Fruit fly (Drosophila melanogaster) whole organism, embryonic: Measurements from ENCODE around the gene Gcn5.

ENCODE experiments used
- B-H2 ChIP-seq: fragments of 200-800 bp; sonication (Bioruptor generic); optimal IDR thresholded peaks from 2 replicates; lab custom pipeline; 2018; ENCODE audit warnings: missing biosample characterization, mild to moderate bottlenecking, missing genetic modification characterization
- Bgb ChIP-seq: fragments of 200-800 bp; sonication (Bioruptor generic); IDR thresholded peaks from 2 replicates; pipeline ENCODE4 v1.3.6; 2022; ENCODE audit warnings: missing biosample characterization, missing genetic modification characterization; ENCODE audit not compliant: partially characterized antibody
- CG10543 ChIP-seq: fragments of 200-800 bp; sonication (Bioruptor generic); optimal IDR thresholded peaks from 3 replicates; lab custom pipeline; 2017; ENCODE audit warnings: missing biosample characterization, mild to moderate bottlenecking, missing genetic modification characterization, moderate library complexity
- CG11723 ChIP-seq: fragments of 200-800 bp; sonication (Bioruptor generic); optimal IDR thresholded peaks from 2 replicates; lab custom pipeline; 2017; ENCODE audit warnings: missing biosample characterization, mild to moderate bottlenecking, missing genetic modification characterization
- CG12155 ChIP-seq: fragments of 200-800 bp; sonication (Bioruptor generic); optimal IDR thresholded peaks from 3 replicates; lab custom pipeline; 2016; ENCODE audit warnings: missing biosample characterization, missing genetic modification characterization
- CG13123 ChIP-seq: fragments of 200-800 bp; sonication (Bioruptor generic); optimal IDR thresholded peaks from 2 replicates; lab custom pipeline; 2016; ENCODE audit warnings: missing biosample characterization, missing genetic modification characterization
- CG13296 ChIP-seq: fragments of 200-800 bp; sonication (Bioruptor generic); optimal IDR thresholded peaks from 3 replicates; lab custom pipeline; 2018; ENCODE audit warnings: missing biosample characterization, mild to moderate bottlenecking, missing genetic modification characterization
- CG14710 ChIP-seq: fragments of 200-800 bp; sonication (Bioruptor generic); optimal IDR thresholded peaks from 3 replicates; lab custom pipeline; 2019; ENCODE audit warnings: missing biosample characterization, mild to moderate bottlenecking, missing genetic modification characterization, moderate library complexity
- CG14860 ChIP-seq: fragments of 200-800 bp; sonication (Bioruptor generic); IDR thresholded peaks from 3 replicates; pipeline ENCODE4 v1.3.6; 2022; ENCODE audit warnings: missing biosample characterization, missing genetic modification characterization; ENCODE audit not compliant: partially characterized antibody
- CG15696 ChIP-seq: fragments of 200-800 bp; sonication (Bioruptor generic); optimal IDR thresholded peaks from 2 replicates; lab custom pipeline; 2019; ENCODE audit warnings: missing biosample characterization, mild to moderate bottlenecking, missing genetic modification characterization, moderate library complexity
- CG17186 ChIP-seq: fragments of 200-800 bp; sonication (Bioruptor generic); optimal IDR thresholded peaks from 3 replicates; lab custom pipeline; 2017; ENCODE audit warnings: missing biosample characterization, missing genetic modification reagents, missing genetic modification characterization
- CG17328 ChIP-seq: fragments of 200-800 bp; sonication (Bioruptor generic); IDR thresholded peaks from 2 replicates; pipeline ENCODE4 v1.3.6; 2022; ENCODE audit warnings: missing biosample characterization, missing genetic modification characterization
- CG2129 ChIP-seq: fragments of 200-800 bp; sonication (Bioruptor generic); IDR thresholded peaks from 2 replicates; pipeline ENCODE4 v1.3.6; 2022; ENCODE audit warnings: missing biosample characterization, missing genetic modification characterization; ENCODE audit not compliant: partially characterized antibody
- CG30403 ChIP-seq: fragments of 200-800 bp; sonication (Bioruptor generic); optimal IDR thresholded peaks from 3 replicates; lab custom pipeline; 2016; ENCODE audit warnings: missing biosample characterization, missing genetic modification characterization
- CG31441 ChIP-seq: fragments of 200-800 bp; sonication (Bioruptor generic); IDR thresholded peaks from 2 replicates; pipeline ENCODE4 v1.3.6; 2022; ENCODE audit warnings: missing biosample characterization, missing genetic modification characterization
- CG3726 ChIP-seq: fragments of 200-800 bp; sonication (Bioruptor generic); IDR thresholded peaks from 3 replicates; pipeline ENCODE4, ENCODE4 v1.3.6; 2022; ENCODE audit warnings: missing biosample characterization, missing genetic modification characterization
- CG7745 ChIP-seq: fragments of 200-800 bp; sonication (Bioruptor generic); optimal IDR thresholded peaks from 2 replicates; lab custom pipeline; 2018; ENCODE audit warnings: missing biosample characterization, mild to moderate bottlenecking, missing genetic modification characterization, moderate library complexity
- CG9215 ChIP-seq: fragments of 200-800 bp; sonication (Bioruptor generic); IDR thresholded peaks from 2 replicates; pipeline ENCODE4 v1.3.6; 2022; ENCODE audit warnings: missing biosample characterization, missing genetic modification characterization
- CG9876 ChIP-seq: fragments of 200-800 bp; sonication (Bioruptor generic); optimal IDR thresholded peaks from 2 replicates; lab custom pipeline; 2016; ENCODE audit warnings: missing biosample characterization, missing genetic modification characterization
- D ChIP-seq, 2 experiments: fragments of 200-800 bp in 1 of 2; fragments of >200 bp in 1 of 2; sonication (Bioruptor generic) in 1 of 2; optimal IDR thresholded peaks; 2 replicates in 1 of 2; 3 replicates in 1 of 2; lab custom pipeline; 2017; ENCODE audit warnings: mild to moderate bottlenecking in 1 of 2, missing biosample characterization in 1 of 2, missing genetic modification characterization in 1 of 2, missing genetic modification reagents in 1 of 2
- D19A ChIP-seq: fragments of 200-800 bp; optimal IDR thresholded peaks from 3 replicates; lab custom pipeline; 2019; ENCODE audit warnings: missing biosample characterization, mild to moderate bottlenecking, missing genetic modification characterization, moderate library complexity
- Dad ChIP-seq: fragments of 200-800 bp; sonication (Bioruptor generic); optimal IDR thresholded peaks from 3 replicates; lab custom pipeline; 2016; ENCODE audit warnings: missing biosample characterization, missing genetic modification characterization
- Dip3 ChIP-seq: fragments of 200-800 bp; sonication (Bioruptor generic); optimal IDR thresholded peaks from 3 replicates; lab custom pipeline; 2016; ENCODE audit warnings: missing biosample characterization, missing genetic modification characterization
- HLH3B ChIP-seq: fragments of 200-800 bp; sonication (Bioruptor generic); IDR thresholded peaks from 2 replicates; pipeline ENCODE4 v1.3.6; 2022; ENCODE audit warnings: missing biosample characterization, missing genetic modification characterization
- Med ChIP-seq: fragments of 200-800 bp; sonication (Bioruptor generic); peaks from one replicate; lab custom pipeline; 2016; ENCODE audit warnings: missing biosample characterization, missing genetic modification characterization, mild to moderate bottlenecking, inconsistent platforms, moderate library complexity
- NFAT ChIP-seq: fragments of 200-800 bp; sonication (Bioruptor generic); IDR thresholded peaks from 2 replicates; pipeline ENCODE4 v1.3.6; 2022; ENCODE audit warnings: missing biosample characterization, missing genetic modification characterization
- Pdp1 ChIP-seq, 2 experiments: fragments of 200-800 bp; sonication (Bioruptor generic); optimal IDR thresholded peaks; 3 replicates each; lab custom pipeline; 2016; ENCODE audit warnings: missing biosample characterization in 2 of 2, missing genetic modification characterization in 2 of 2, mild to moderate bottlenecking in 1 of 2, moderate library complexity in 1 of 2
- Scr ChIP-seq: fragments of 200-800 bp; sonication (Bioruptor generic); IDR thresholded peaks from 2 replicates; pipeline ENCODE4 v1.3.6; 2022; ENCODE audit warnings: missing biosample characterization, missing genetic modification characterization; ENCODE audit not compliant: partially characterized antibody
- Six4 ChIP-seq: fragments of 200-800 bp; sonication (Bioruptor generic); optimal IDR thresholded peaks from 2 replicates; lab custom pipeline; 2016; ENCODE audit warnings: missing biosample characterization, missing genetic modification characterization
- Vsx1 ChIP-seq: fragments of 200-800 bp; sonication (Bioruptor generic); optimal IDR thresholded peaks from 2 replicates; lab custom pipeline; 2017; ENCODE audit warnings: missing biosample characterization, mild to moderate bottlenecking, missing genetic modification characterization, missing genetic modification reagents
- abd-A ChIP-seq: fragments of 200-800 bp; sonication (Bioruptor generic); optimal IDR thresholded peaks from 3 replicates; lab custom pipeline; 2019; ENCODE audit warnings: missing biosample characterization, mild to moderate bottlenecking, missing genetic modification characterization, moderate library complexity
- bab2 ChIP-seq: fragments of 200-800 bp; sonication (Bioruptor generic); optimal IDR thresholded peaks from 2 replicates; lab custom pipeline; 2016; ENCODE audit warnings: missing biosample characterization, missing genetic modification characterization
- bowl ChIP-seq: fragments of 200-800 bp; sonication (Bioruptor generic); IDR thresholded peaks from 2 replicates; pipeline ENCODE4 v1.3.6; 2022; ENCODE audit warnings: missing biosample characterization, missing genetic modification characterization
- cato ChIP-seq: fragments of 200-800 bp; sonication (Bioruptor generic); optimal IDR thresholded peaks from 2 replicates; lab custom pipeline; 2016; ENCODE audit warnings: missing biosample characterization, missing genetic modification characterization, borderline replicate concordance
- fd64A ChIP-seq: fragments of 200-800 bp; sonication (Bioruptor generic); optimal IDR thresholded peaks from 3 replicates; lab custom pipeline; 2018; ENCODE audit warnings: missing biosample characterization, mild to moderate bottlenecking, missing genetic modification characterization
- grau ChIP-seq: fragments of 200-800 bp; optimal IDR thresholded peaks from 3 replicates; lab custom pipeline; 2019; ENCODE audit warnings: missing biosample characterization, mild to moderate bottlenecking, missing genetic modification characterization, moderate library complexity
- ind ChIP-seq: fragments of 200-800 bp; sonication (Bioruptor generic); optimal IDR thresholded peaks from 3 replicates; lab custom pipeline; 2016; ENCODE audit warnings: missing biosample characterization, missing genetic modification characterization
- mirr ChIP-seq: fragments of 200-800 bp; sonication (Bioruptor generic); optimal IDR thresholded peaks from 3 replicates; lab custom pipeline; 2018; ENCODE audit warnings: missing biosample characterization, mild to moderate bottlenecking, missing genetic modification characterization
- mld ChIP-seq: fragments of 200-800 bp; sonication (Bioruptor generic); IDR thresholded peaks from 3 replicates; pipeline ENCODE4 v1.3.6; 2022; ENCODE audit warnings: missing biosample characterization, missing genetic modification characterization; ENCODE audit not compliant: partially characterized antibody
- org-1 ChIP-seq: fragments of 200-800 bp; sonication (Bioruptor generic); optimal IDR thresholded peaks from 2 replicates; lab custom pipeline; 2017; ENCODE audit warnings: missing biosample characterization, missing genetic modification characterization
- pan ChIP-seq, 4 experiments: fragments of >200 bp in 3 of 4; fragments of 200-800 bp in 1 of 4; sonication (Bioruptor generic) in 1 of 4; optimal IDR thresholded peaks in 3 of 4; IDR thresholded peaks in 1 of 4; 2 replicates each; pipeline versions ENCODE4 v1.3.6 to Lab custom; 2017 to 2022; ENCODE audit warnings: missing biosample characterization in 2 of 4, missing genetic modification characterization in 2 of 4, mixed read lengths in 1 of 4
- pita ChIP-seq: fragments of 200-800 bp; sonication (Bioruptor generic); optimal IDR thresholded peaks from 2 replicates; lab custom pipeline; 2017; ENCODE audit warnings: missing biosample characterization, mild to moderate bottlenecking, missing genetic modification characterization
- prd ChIP-seq, 3 experiments: fragments of >200 bp in 2 of 3; fragments of 200-800 bp in 1 of 3; sonication (Bioruptor generic) in 1 of 3; optimal IDR thresholded peaks in 2 of 3; IDR thresholded peaks in 1 of 3; 2 replicates in 2 of 3; 3 replicates in 1 of 3; pipeline versions ENCODE4 v1.3.6 to Lab custom; 2017 to 2022; ENCODE audit warnings: missing biosample characterization in 1 of 3, missing genetic modification characterization in 1 of 3
- psq ChIP-seq: fragments of 200-800 bp; sonication (Bioruptor generic); optimal IDR thresholded peaks from 2 replicates; lab custom pipeline; 2017; ENCODE audit warnings: missing biosample characterization, missing genetic modification characterization
- pzg ChIP-seq: fragments of 200-800 bp; sonication (Bioruptor generic); optimal IDR thresholded peaks from 3 replicates; lab custom pipeline; 2018; ENCODE audit warnings: missing biosample characterization, mild to moderate bottlenecking, missing genetic modification characterization, moderate library complexity
- ranshi ChIP-seq: fragments of 200-800 bp; sonication (Bioruptor generic); IDR thresholded peaks from 2 replicates; pipeline ENCODE4 v1.3.6; 2022; ENCODE audit warnings: missing biosample characterization, missing genetic modification characterization
- slou ChIP-seq: fragments of 200-800 bp; sonication (Bioruptor generic); optimal IDR thresholded peaks from 3 replicates; lab custom pipeline; 2016; ENCODE audit warnings: missing biosample characterization, missing genetic modification characterization
- trem ChIP-seq: fragments of 200-800 bp; optimal IDR thresholded peaks from 3 replicates; lab custom pipeline; 2019; ENCODE audit warnings: missing biosample characterization, mild to moderate bottlenecking, missing genetic modification characterization, moderate library complexity

Gene Gcn5

DNA sequence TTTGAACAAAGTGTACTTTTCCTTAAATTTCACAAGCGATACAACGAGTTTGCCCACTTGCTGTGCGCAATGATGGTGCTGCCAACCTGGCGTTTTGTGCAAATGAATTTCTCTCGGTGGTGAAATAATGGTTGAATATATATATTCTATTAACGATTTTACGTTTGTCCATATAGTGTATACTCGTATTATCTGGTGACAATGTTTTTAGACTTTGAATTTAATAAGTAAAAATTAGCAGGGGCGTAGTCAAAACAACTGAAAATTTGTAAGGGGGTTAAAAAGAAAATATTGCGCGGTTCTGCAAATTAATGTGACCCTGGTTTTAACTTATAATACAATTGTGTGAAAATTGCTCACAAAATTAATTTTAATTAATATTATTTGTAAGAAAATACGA is at the start of gene Gcn5, which contains the start of gene ver (continued):
- TF ChIP-seq CG15696 (tag; lab: Kevin White, UChicago) (peak; percentile 84), NFAT (GFP tag; lab: Robert Waterston, UW) (peak; percentile 91), CG14710 (tag; lab: Kevin White, UChicago) (peak; percentile 91), CG14860 (no peak), CG10543 (GFP tag; lab: Kevin White, UChicago) (peak; percentile 81), prd (optimal IDR thresholded peaks at IDR 0.05; lab: Kevin White, UChicago) (no peak), prd (GFP tag; IDR thresholded peaks at IDR 0.05; lab: Robert Waterston, UW) (peak; percentile 97), CG13296 (GFP tag; lab: Kevin White, UChicago) (peak; percentile 92), grau (tag; lab: Kevin White, UChicago) (peak; percentile 89), mirr (GFP tag; lab: Kevin White, UChicago) (peak; percentile 77), mld (GFP tag; lab: Robert Waterston, UW) (no peak), Pdp1 (GFP tag; optimal IDR thresholded peaks at IDR 0.05; lab: Kevin White, UChicago) (peak; percentile 85 to 86), Dad (GFP tag; lab: Kevin White, UChicago) (peak; percentile 81), ranshi (GFP tag; lab: Robert Waterston, UW) (peak; percentile 92), CG13123 (peak; percentile 70), Vsx1 (GFP tag; lab: Kevin White, UChicago) (no peak), pzg (peak; percentile 52), CG12155 (peak; percentile 89), CG7745 (tag; lab: Kevin White, UChicago) (peak; percentile 66), abd-A (tag; lab: Kevin White, UChicago) (no peak), Scr (GFP tag; lab: Robert Waterston, UW) (no peak), CG17328 (GFP tag; lab: Robert Waterston, UW) (peak; percentile 94), CG9876 (GFP tag; lab: Kevin White, UChicago) (peak; percentile 45), CG2129 (GFP tag; lab: Robert Waterston, UW) (no peak), B-H2 (peak; percentile 86), org-1 (peak; percentile 85), Dip3 (peak; percentile 89), pita (GFP tag; lab: Kevin White, UChicago) (no peak), CG9215 (GFP tag; lab: Robert Waterston, UW) (peak; percentile 85), CG17186 (GFP tag; lab: Kevin White, UChicago) (peak; percentile 78), Med (peak; percentile 98), fd64A (GFP tag; lab: Kevin White, UChicago) (peak; percentile 25), Bgb (GFP tag; lab: Robert Waterston, UW) (no peak), trem (peak; percentile 100), D19A (tag; lab: Kevin White, UChicago) (peak; percentile 84), Six4 (peak; percentile 81), CG3726 (GFP tag; lab: Robert Waterston, UW) (peak; percentile 83; the same call in 2 of the 3 replicates), HLH3B (GFP tag; lab: Robert Waterston, UW) (peak; percentile 92), bab2 (GFP tag; lab: Kevin White, UChicago) (peak; percentile 90), bowl (GFP tag; lab: Robert Waterston, UW) (peak; percentile 76), slou (GFP tag; lab: Kevin White, UChicago) (peak; percentile 84), ind (GFP tag; lab: Kevin White, UChicago) (peak; percentile 90), D (optimal IDR thresholded peaks at IDR 0.05; lab: Kevin White, UChicago) (no peak), D (GFP tag; optimal IDR thresholded peaks at IDR 0.05; lab: Kevin White, UChicago) (peak; percentile 84), pan (optimal IDR thresholded peaks at IDR 0.05; lab: Kevin White, UChicago) (no peak), pan (GFP tag; optimal IDR thresholded peaks at IDR 0.05 in 1 of 2, IDR thresholded peaks at IDR 0.05 in 1 of 2) (peak in 1 of 2 experiments; percentile 95), psq (peak; percentile 73), cato (GFP tag; lab: Kevin White, UChicago) (peak; percentile 84), CG30403 (peak; percentile 93), CG11723 (GFP tag; lab: Kevin White, UChicago) (peak; percentile 85), CG31441 (GFP tag; lab: Robert Waterston, UW) (peak; percentile 95)
